Worm (Caenorhabditis elegans) whole organism, late embryonic: ENCODE data around the gene mett-10.

Source experiments
- C38D4.7 ChIP-seq: fragments of 200-800 bp; sonication (Bioruptor generic); optimal IDR thresholded peaks from 2 replicates; lab custom pipeline; 2018; ENCODE audit warnings: mild to moderate bottlenecking, missing genetic modification characterization, moderate library complexity, missing compliant biosample characterization
- F13H6.1 ChIP-seq: sonication (generic microtip); optimal IDR thresholded peaks from 2 replicates; lab custom pipeline; 2016; ENCODE audit warnings: missing genetic modification characterization, missing compliant biosample characterization
- K02D7.2 ChIP-seq: sonication (generic microtip); optimal IDR thresholded peaks from 2 replicates; lab custom pipeline; 2017; ENCODE audit warnings: mild to moderate bottlenecking, missing genetic modification characterization, missing compliant biosample characterization
- K09A11.1 ChIP-seq: sonication (generic microtip); optimal IDR thresholded peaks from 2 replicates; lab custom pipeline; 2017; ENCODE audit warnings: antibody characterized with exemption, mild to moderate bottlenecking, missing genetic modification characterization, missing compliant biosample characterization; ENCODE audit not compliant: insufficient read depth
- Y22D7AL.16 ChIP-seq: sonication (generic microtip); optimal IDR thresholded peaks from 2 replicates; lab custom pipeline; 2016; ENCODE audit warnings: missing genetic modification characterization, missing compliant biosample characterization
- ceh-14 ChIP-seq: sonication (generic microtip); optimal IDR thresholded peaks from 2 replicates; lab custom pipeline; 2016; ENCODE audit warnings: missing genotype, missing genetic modification characterization, missing compliant biosample characterization
- ceh-2 ChIP-seq: sonication (generic microtip); optimal IDR thresholded peaks from 2 replicates; lab custom pipeline; 2016; ENCODE audit warnings: missing genotype, missing genetic modification characterization, missing compliant biosample characterization
- ceh-22 ChIP-seq: sonication (generic microtip); optimal IDR thresholded peaks from 2 replicates; lab custom pipeline; 2017; ENCODE audit warnings: missing biosample characterization, missing genetic modification characterization
- ceh-24 ChIP-seq: sonication (generic microtip); optimal IDR thresholded peaks from 2 replicates; lab custom pipeline; 2016; ENCODE audit warnings: mild to moderate bottlenecking, missing genetic modification characterization, missing compliant biosample characterization
- ceh-31 ChIP-seq: sonication (generic microtip); optimal IDR thresholded peaks from 2 replicates; lab custom pipeline; 2016; ENCODE audit warnings: missing genetic modification characterization, missing compliant biosample characterization
- ceh-34 ChIP-seq: sonication (generic microtip); optimal IDR thresholded peaks from 2 replicates; lab custom pipeline; 2016; ENCODE audit warnings: mild to moderate bottlenecking, missing genetic modification characterization, missing compliant biosample characterization
- ceh-45 ChIP-seq: fragments of 200-800 bp; sonication (Bioruptor generic); IDR thresholded peaks from 2 replicates; pipeline ENCODE4 v1.3.6; 2022; ENCODE audit warnings: missing genetic modification reagents, missing genetic modification characterization, missing compliant biosample characterization
- ceh-48 ChIP-seq: sonication (generic microtip); optimal IDR thresholded peaks from 2 replicates; lab custom pipeline; 2016; ENCODE audit warnings: missing genetic modification characterization, inconsistent platforms, missing compliant biosample characterization
- ceh-6 ChIP-seq: fragments of 200-800 bp; sonication (Bioruptor generic); optimal IDR thresholded peaks from 2 replicates; lab custom pipeline; 2018; ENCODE audit warnings: mild to moderate bottlenecking, missing genetic modification characterization, missing compliant biosample characterization
- ceh-9 ChIP-seq: sonication (generic microtip); optimal IDR thresholded peaks from 2 replicates; lab custom pipeline; 2016; ENCODE audit warnings: mild to moderate bottlenecking, missing genetic modification characterization, inconsistent platforms, missing compliant biosample characterization
- che-1 ChIP-seq: sonication (generic microtip); optimal IDR thresholded peaks from 2 replicates; lab custom pipeline; 2016; ENCODE audit warnings: mild to moderate bottlenecking, missing genetic modification characterization, missing compliant biosample characterization
- dve-1 ChIP-seq: sonication (generic microtip); optimal IDR thresholded peaks from 2 replicates; lab custom pipeline; 2017; ENCODE audit warnings: antibody characterized with exemption, mild to moderate bottlenecking, missing genetic modification characterization, missing compliant biosample characterization
- elt-2 ChIP-seq: sonication (generic microtip); optimal IDR thresholded peaks from 2 replicates; lab custom pipeline; 2016; ENCODE audit warnings: missing genetic modification reagents, missing genetic modification characterization, missing compliant biosample characterization
- elt-4 ChIP-seq: sonication (generic microtip); optimal IDR thresholded peaks from 2 replicates; lab custom pipeline; 2016; ENCODE audit warnings: missing genetic modification characterization, missing compliant biosample characterization
- ets-4 ChIP-seq: sonication (generic microtip); optimal IDR thresholded peaks from 2 replicates; lab custom pipeline; 2016; ENCODE audit warnings: missing genetic modification characterization, missing compliant biosample characterization
- eyg-1 ChIP-seq: sonication (generic microtip); optimal IDR thresholded peaks from 2 replicates; lab custom pipeline; 2016; ENCODE audit warnings: missing genotype, missing genetic modification characterization, missing compliant biosample characterization
- fkh-10 ChIP-seq: fragments of 150-350 bp; optimal IDR thresholded peaks from 2 replicates; lab custom pipeline; 2014; ENCODE audit warnings: missing biosample characterization, missing genetic modification reagents, missing genetic modification characterization
- fkh-6 ChIP-seq: sonication (generic microtip); optimal IDR thresholded peaks from 2 replicates; lab custom pipeline; 2016; ENCODE audit warnings: missing genetic modification characterization, missing compliant biosample characterization
- gmeb-2 ChIP-seq: sonication (generic microtip); optimal IDR thresholded peaks from 2 replicates; lab custom pipeline; 2016; ENCODE audit warnings: missing genetic modification characterization, inconsistent platforms, missing compliant biosample characterization
- hlh-13 ChIP-seq: fragments of 200-800 bp; sonication (Bioruptor generic); optimal IDR thresholded peaks from 2 replicates; lab custom pipeline; 2018; ENCODE audit warnings: mild to moderate bottlenecking, missing genetic modification characterization, missing compliant biosample characterization
- hlh-30 ChIP-seq: sonication (generic microtip); optimal IDR thresholded peaks from 2 replicates; lab custom pipeline; 2017; ENCODE audit warnings: antibody characterized with exemption, missing genetic modification characterization, missing compliant biosample characterization; ENCODE audit not compliant: insufficient read depth
- hlh-6 ChIP-seq: sonication (generic microtip); optimal IDR thresholded peaks from 2 replicates; lab custom pipeline; 2016; ENCODE audit warnings: missing genotype, missing genetic modification characterization, missing compliant biosample characterization
- hlh-8 ChIP-seq: sonication (generic microtip); optimal IDR thresholded peaks from 2 replicates; lab custom pipeline; 2016; ENCODE audit warnings: missing genotype, missing genetic modification characterization, missing compliant biosample characterization
- lim-6 ChIP-seq: sonication (generic microtip); optimal IDR thresholded peaks from 2 replicates; lab custom pipeline; 2016; ENCODE audit warnings: missing genetic modification characterization, missing compliant biosample characterization
- madf-2 ChIP-seq: sonication (generic microtip); optimal IDR thresholded peaks from 2 replicates; lab custom pipeline; 2017; ENCODE audit warnings: missing genetic modification characterization, missing compliant biosample characterization
- mec-3 ChIP-seq: sonication (generic microtip); optimal IDR thresholded peaks from 2 replicates; lab custom pipeline; 2016; ENCODE audit warnings: borderline replicate concordance, missing genetic modification characterization, missing compliant biosample characterization
- nhr-11 ChIP-seq: fragments of 150-350 bp; optimal IDR thresholded peaks from 2 replicates; lab custom pipeline; 2014; ENCODE audit warnings: missing biosample characterization, missing genetic modification characterization
- pax-1 ChIP-seq: fragments of 150-350 bp; optimal IDR thresholded peaks from 2 replicates; lab custom pipeline; 2014; ENCODE audit warnings: missing biosample characterization, missing genetic modification characterization
- pqm-1 ChIP-seq: sonication (generic microtip); optimal IDR thresholded peaks from 2 replicates; lab custom pipeline; 2016; ENCODE audit warnings: missing genetic modification characterization, missing compliant biosample characterization
- rnt-1 ChIP-seq: sonication (generic microtip); optimal IDR thresholded peaks from 2 replicates; lab custom pipeline; 2016; ENCODE audit warnings: missing genetic modification characterization, missing compliant biosample characterization
- sdc-2 ChIP-seq: sonication (generic microtip); optimal IDR thresholded peaks from 2 replicates; lab custom pipeline; 2016; ENCODE audit warnings: missing genotype, missing genetic modification characterization, missing compliant biosample characterization
- sox-2 ChIP-seq: fragments of 200-800 bp; sonication (Bioruptor generic); IDR thresholded peaks from 2 replicates; pipeline ENCODE4 v1.3.6; 2022; ENCODE audit warnings: missing genetic modification reagents, missing genetic modification characterization, missing compliant biosample characterization
- sox-4 ChIP-seq: sonication (generic microtip); optimal IDR thresholded peaks from 2 replicates; lab custom pipeline; 2017; ENCODE audit warnings: mild to moderate bottlenecking, missing genetic modification characterization, inconsistent platforms, missing compliant biosample characterization
- syd-9 ChIP-seq: sonication (generic microtip); optimal IDR thresholded peaks from 2 replicates; lab custom pipeline; 2016; ENCODE audit warnings: mild to moderate bottlenecking, missing genetic modification characterization, moderate library complexity, missing compliant biosample characterization
- tbx-2 ChIP-seq: sonication (generic microtip); optimal IDR thresholded peaks from 2 replicates; lab custom pipeline; 2016; ENCODE audit warnings: missing genetic modification characterization, missing compliant biosample characterization
- unc-42 ChIP-seq: sonication (generic microtip); optimal IDR thresholded peaks from 2 replicates; lab custom pipeline; 2016; ENCODE audit warnings: missing genotype, missing genetic modification characterization, missing compliant biosample characterization
- unc-86 ChIP-seq: sonication (generic microtip); optimal IDR thresholded peaks from 2 replicates; lab custom pipeline; 2016; ENCODE audit warnings: missing genetic modification characterization, missing compliant biosample characterization
- ztf-16 ChIP-seq: sonication (generic microtip); optimal IDR thresholded peaks from 2 replicates; lab custom pipeline; 2017; ENCODE audit warnings: missing genetic modification characterization, missing compliant biosample characterization

mett-10 gene

ce11 chrIII:10088508-10088981 is 26.3 kb upstream of the mett-10 start, which contains the start of gene hal-2:
TSS of gene hal-2 (minus strand) at chrIII:10088931.
- TF ChIP-seq hlh-6 (tag; lab: Kevin White, UChicago), result no peak
- TF ChIP-seq madf-2 (tag; lab: Kevin White, UChicago), result no peak

- no peak for TF ChIP-seq ceh-9 (tag; lab: Kevin White, UChicago)
- TF ChIP-seq dve-1 (tag; lab: Kevin White, UChicago), result no peak
- TF ChIP-seq che-1 (tag; lab: Kevin White, UChicago), result no peak
- no peak for TF ChIP-seq nhr-11 (tag; lab: Kevin White, UChicago)
- no peak for TF ChIP-seq K02D7.2
- TF ChIP-seq fkh-6 (tag; lab: Kevin White, UChicago), result no peak
- TF ChIP-seq mec-3 (tag; lab: Kevin White, UChicago), result no peak
- TF ChIP-seq ets-4 (tag; lab: Kevin White, UChicago), result no peak
Observed at ce11 chrIII:10090685-10091084, 24.2 kb upstream of the mett-10 start, which contains the start of gene gtf-2H2C. TSS of gene gtf-2H2C (minus strand) at chrIII:10090785.

DNA sequence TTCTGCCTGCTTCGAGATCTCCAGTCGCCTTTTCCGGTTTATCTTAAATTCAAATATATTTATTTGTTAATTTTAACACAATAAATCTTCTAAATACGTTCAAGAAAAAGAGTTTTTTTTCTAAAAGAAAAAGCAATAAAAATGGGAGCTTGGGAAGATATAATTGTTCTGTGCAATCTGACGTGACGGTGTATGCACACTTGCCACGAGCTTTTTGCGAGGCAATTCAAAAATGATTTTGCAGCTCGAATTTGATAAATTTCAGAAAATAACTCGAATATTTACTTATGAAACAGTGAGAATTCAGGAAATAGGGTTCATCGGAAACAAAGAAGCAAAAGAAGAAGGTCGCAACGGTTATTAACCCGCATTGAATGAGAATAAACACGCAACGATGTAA is 21.7 kb upstream of the mett-10 start:
- TF ChIP-seq fkh-6 (tag; lab: Kevin White, UChicago) (no peak), che-1 (tag; lab: Kevin White, UChicago) (no peak), rnt-1 (tag; lab: Kevin White, UChicago) (no peak), unc-42 (tag; lab: Kevin White, UChicago) (no peak), gmeb-2 (tag; lab: Kevin White, UChicago) (no peak), hlh-13 (no peak), ceh-22 (tag; lab: Kevin White, UChicago) (no peak), syd-9 (no peak), sox-4 (tag; lab: Kevin White, UChicago) (no peak), nhr-11 (tag; lab: Kevin White, UChicago) (no peak), elt-2 (tag; lab: Kevin White, UChicago) (no peak), hlh-30 (tag; lab: Kevin White, UChicago) (no peak), ceh-14 (tag; lab: Kevin White, UChicago) (no peak), pqm-1 (no peak), madf-2 (tag; lab: Kevin White, UChicago) (no peak), ceh-48 (tag; lab: Kevin White, UChicago) (no peak), F13H6.1 (tag; lab: Kevin White, UChicago) (no peak), C38D4.7 (no peak), eyg-1 (tag; lab: Kevin White, UChicago) (no peak), elt-4 (tag; lab: Kevin White, UChicago) (no peak)

DNA sequence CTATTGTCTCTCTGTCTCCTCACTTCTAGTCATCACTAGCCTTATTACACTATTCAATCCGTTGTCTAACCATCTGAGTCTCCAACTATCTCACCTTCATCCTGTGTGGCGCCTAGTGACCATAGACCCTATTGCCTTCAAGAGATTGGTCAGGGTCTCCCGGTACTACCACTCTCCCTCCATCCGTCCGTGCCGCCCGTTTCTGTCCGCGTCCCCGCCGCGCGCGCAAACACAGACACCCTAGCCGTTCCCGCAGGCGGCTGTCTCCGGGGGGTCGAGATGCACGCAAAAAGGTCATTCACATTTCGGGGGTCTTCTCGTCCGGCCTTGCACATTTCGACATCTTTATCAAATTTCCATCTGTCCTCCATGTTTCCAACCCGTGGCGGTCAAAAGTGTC is 20.3 kb upstream of the mett-10 start:
- TF ChIP-seq ceh-31 (tag; lab: Kevin White, UChicago) (peak; percentile 66), fkh-6 (tag; lab: Kevin White, UChicago) (peak; percentile 17), fkh-10 (GFP tag; lab: Kevin White, UChicago) (no peak), ceh-9 (tag; lab: Kevin White, UChicago) (no peak), K09A11.1 (tag; lab: Kevin White, UChicago) (no peak), C38D4.7 (no peak), pax-1 (no peak), lim-6 (tag; lab: Kevin White, UChicago) (no peak), F13H6.1 (tag; lab: Kevin White, UChicago) (peak; percentile 57), hlh-6 (tag; lab: Kevin White, UChicago) (peak; percentile 72), ztf-16 (tag; lab: Kevin White, UChicago) (no peak), che-1 (tag; lab: Kevin White, UChicago) (no peak), ets-4 (tag; lab: Kevin White, UChicago) (peak; percentile 20), tbx-2 (peak; percentile 60), sox-2 (GFP tag; lab: Robert Waterston, UW) (no peak), sdc-2 (peak; percentile 40), ceh-22 (tag; lab: Kevin White, UChicago) (peak; percentile 41), gmeb-2 (tag; lab: Kevin White, UChicago) (no peak), ceh-6 (GFP tag; lab: Kevin White, UChicago) (no peak), syd-9 (peak; percentile 35), ceh-48 (tag; lab: Kevin White, UChicago) (peak; percentile 15), unc-42 (tag; lab: Kevin White, UChicago) (no peak), eyg-1 (tag; lab: Kevin White, UChicago) (peak; percentile 46), ceh-2 (tag; lab: Kevin White, UChicago) (peak; percentile 2), ceh-45 (GFP tag; lab: Robert Waterston, UW) (no peak), mec-3 (tag; lab: Kevin White, UChicago) (peak; percentile 2), ceh-24 (tag; lab: Kevin White, UChicago) (no peak), unc-86 (tag; lab: Kevin White, UChicago) (no peak), ceh-34 (tag; lab: Kevin White, UChicago) (peak; percentile 57), sox-4 (tag; lab: Kevin White, UChicago) (peak; percentile 11), hlh-8 (tag; lab: Kevin White, UChicago) (no peak), elt-4 (tag; lab: Kevin White, UChicago) (no peak), Y22D7AL.16 (no peak), K02D7.2 (no peak)
